Worm (Caenorhabditis elegans) whole organism, early embryonic: ENCODE data around the gene T26H5.8.

Source experiments
- B0310.2 ChIP-seq: sonication (generic microtip); optimal IDR thresholded peaks from 2 replicates; lab custom pipeline; 2016; ENCODE audit warnings: mild to moderate bottlenecking, missing genetic modification characterization, missing compliant biosample characterization
- aly-1 ChIP-seq: sonication (generic microtip); optimal IDR thresholded peaks from 2 replicates; lab custom pipeline; 2016; ENCODE audit warnings: missing genetic modification characterization, missing compliant biosample characterization
- ama-1 ChIP-seq: fragments of 150-350 bp; optimal IDR thresholded peaks from 2 replicates; lab custom pipeline; 2014
- ceh-13 ChIP-seq: fragments of 200-800 bp; sonication (Bioruptor generic); optimal IDR thresholded peaks from 2 replicates; lab custom pipeline; 2018; ENCODE audit warnings: mild to moderate bottlenecking, missing genetic modification characterization, missing compliant biosample characterization
- ceh-36 ChIP-seq: sonication (generic microtip); optimal IDR thresholded peaks from 2 replicates; lab custom pipeline; 2016; ENCODE audit warnings: missing genetic modification characterization, inconsistent platforms, missing compliant biosample characterization
- ets-7 ChIP-seq: sonication (generic microtip); optimal IDR thresholded peaks from 2 replicates; lab custom pipeline; 2016; ENCODE audit warnings: missing genotype, missing genetic modification characterization, missing compliant biosample characterization
- hmbx-1 ChIP-seq: sonication (generic microtip); optimal IDR thresholded peaks from 2 replicates; lab custom pipeline; 2016; ENCODE audit warnings: mild to moderate bottlenecking, missing genetic modification characterization, missing compliant biosample characterization
- hmg-4 ChIP-seq: fragments of 200-800 bp; sonication (Bioruptor generic); optimal IDR thresholded peaks from 2 replicates; lab custom pipeline; 2018; ENCODE audit warnings: mild to moderate bottlenecking, missing genetic modification characterization, missing compliant biosample characterization
- hnd-1 ChIP-seq: sonication (generic microtip); optimal IDR thresholded peaks from 2 replicates; lab custom pipeline; 2016; ENCODE audit warnings: missing genetic modification characterization, missing compliant biosample characterization
- pes-1 ChIP-seq: fragments of 200-800 bp; sonication (Bioruptor generic); IDR thresholded peaks from 2 replicates; pipeline ENCODE4 v1.3.6; 2022; ENCODE audit warnings: missing genetic modification reagents, missing genetic modification characterization, missing compliant biosample characterization
- scrt-1 ChIP-seq: fragments of 200-800 bp; sonication (Bioruptor generic); IDR thresholded peaks from 2 replicates; pipeline ENCODE4 v1.3.6; 2022; ENCODE audit warnings: missing genetic modification characterization, missing compliant biosample characterization
- tbx-11 ChIP-seq: fragments of 200-800 bp; sonication (Bioruptor generic); IDR thresholded peaks from 2 replicates; pipeline ENCODE4 v1.3.6; 2022; ENCODE audit warnings: missing genetic modification characterization, missing compliant biosample characterization
- tbx-37 ChIP-seq: fragments of 200-800 bp; sonication (Bioruptor generic); conservative IDR thresholded peaks from 2 replicates; pipeline ENCODE4 v1.3.6; 2022; ENCODE audit warnings: missing genetic modification reagents, missing genetic modification characterization, missing compliant biosample characterization
- tra-4 ChIP-seq: sonication (generic microtip); optimal IDR thresholded peaks from 2 replicates; lab custom pipeline; 2017; ENCODE audit warnings: missing genetic modification characterization, missing compliant biosample characterization

DNA sequence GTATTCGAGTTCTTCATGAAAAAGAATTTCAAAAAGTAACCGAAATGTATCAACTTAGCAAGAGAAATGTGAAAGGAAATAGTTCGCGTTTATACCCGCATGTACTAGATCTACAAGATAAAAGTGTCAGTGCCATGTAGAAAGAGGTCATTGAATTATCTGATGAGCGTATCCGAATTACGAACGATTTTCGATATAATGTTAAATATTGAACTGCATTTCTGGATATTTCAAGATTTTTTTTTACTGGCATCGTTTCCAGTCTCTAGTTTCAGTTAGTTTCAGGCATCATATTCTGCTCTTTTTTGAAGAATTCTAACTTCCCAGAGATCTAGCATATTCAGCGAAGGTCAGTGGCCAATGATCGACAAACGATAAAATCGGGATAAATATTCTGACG is 48.8 kb upstream of the T26H5.8 start, which contains the start of gene nhr-150:
- TF ChIP-seq ama-1 (lab: Kevin White, UChicago) (no peak), B0310.2 (tag; lab: Kevin White, UChicago) (no peak), hnd-1 (tag; lab: Kevin White, UChicago) (no peak), ceh-36 (no peak), aly-1 (tag; lab: Kevin White, UChicago) (no peak), scrt-1 (GFP tag; lab: Robert Waterston, UW) (no peak), hmg-4 (GFP tag; lab: Kevin White, UChicago) (no peak), pes-1 (GFP tag; lab: Robert Waterston, UW) (no peak), tbx-37 (no peak), ets-7 (tag; lab: Kevin White, UChicago) (no peak), tra-4 (tag; lab: Kevin White, UChicago) (no peak), tbx-11 (GFP tag; lab: Robert Waterston, UW) (no peak), ceh-13 (GFP tag; lab: Kevin White, UChicago) (no peak), hmbx-1 (tag; lab: Kevin White, UChicago) (no peak)
